Fruit fly (Drosophila melanogaster) whole organism, prepupa: ENCODE measurements around the gene RpS14a.
A peak's percentile ranks its signal among the peaks of the same experiment; 100 is the strongest.

Experiments used
- CG10631 ChIP-seq: fragments of 200-800 bp; sonication (Bioruptor generic); optimal IDR thresholded peaks from 2 replicates; lab custom pipeline; 2016; ENCODE audit warnings: missing biosample characterization, missing genetic modification characterization
- CG11762 ChIP-seq: fragments of 200-800 bp; sonication (Bioruptor generic); optimal IDR thresholded peaks from 3 replicates; lab custom pipeline; 2016; ENCODE audit warnings: missing biosample characterization, missing genetic modification characterization; ENCODE audit not compliant: insufficient read depth
- CG11902 ChIP-seq: fragments of 200-800 bp; sonication (Bioruptor generic); optimal IDR thresholded peaks from 3 replicates; lab custom pipeline; 2016; ENCODE audit warnings: missing biosample characterization, missing genetic modification characterization
- CG15336 ChIP-seq: fragments of 200-800 bp; sonication (Bioruptor generic); IDR thresholded peaks from 2 replicates; pipeline ENCODE4 v1.3.6; 2022; ENCODE audit warnings: missing biosample characterization, missing genetic modification characterization
- CG1621 ChIP-seq: fragments of 200-800 bp; sonication (Bioruptor generic); optimal IDR thresholded peaks from 3 replicates; lab custom pipeline; 2018; ENCODE audit warnings: missing biosample characterization, mild to moderate bottlenecking, missing genetic modification characterization
- CG3032 ChIP-seq: fragments of 200-800 bp; optimal IDR thresholded peaks from 2 replicates; lab custom pipeline; 2019; ENCODE audit warnings: missing biosample characterization, mild to moderate bottlenecking, missing genetic modification characterization, moderate library complexity
- CG31627 ChIP-seq: fragments of 200-800 bp; sonication (Bioruptor generic); optimal IDR thresholded peaks from 3 replicates; lab custom pipeline; 2016; ENCODE audit warnings: missing biosample characterization, missing genetic modification characterization
- CG32006 ChIP-seq: fragments of 200-800 bp; sonication (Bioruptor generic); optimal IDR thresholded peaks from 3 replicates; lab custom pipeline; 2017; ENCODE audit warnings: missing biosample characterization, mild to moderate bottlenecking, missing genetic modification characterization
- CG34406 ChIP-seq: fragments of 200-800 bp; sonication (Bioruptor generic); optimal IDR thresholded peaks from 3 replicates; lab custom pipeline; 2016; ENCODE audit warnings: missing biosample characterization, missing genetic modification characterization
- CG3919 ChIP-seq: fragments of 200-800 bp; sonication (Bioruptor generic); optimal IDR thresholded peaks from 3 replicates; lab custom pipeline; 2016; ENCODE audit warnings: missing biosample characterization, missing genetic modification characterization
- CG4318 ChIP-seq: fragments of 200-800 bp; sonication (Bioruptor generic); optimal IDR thresholded peaks from 3 replicates; lab custom pipeline; 2017; ENCODE audit warnings: missing biosample characterization, mild to moderate bottlenecking, missing genetic modification characterization
- CG6163 ChIP-seq: fragments of 200-800 bp; sonication (Bioruptor generic); IDR thresholded peaks from 3 replicates; pipeline ENCODE4 v1.3.6; 2022; ENCODE audit warnings: missing biosample characterization, missing genetic modification characterization
- CG6276 ChIP-seq: fragments of 200-800 bp; sonication (Bioruptor generic); optimal IDR thresholded peaks from 2 replicates; lab custom pipeline; 2017; ENCODE audit warnings: missing biosample characterization, mild to moderate bottlenecking, missing genetic modification characterization
- CG6792 ChIP-seq: fragments of 200-800 bp; sonication (Bioruptor generic); optimal IDR thresholded peaks from 3 replicates; lab custom pipeline; 2016; ENCODE audit warnings: missing biosample characterization, missing genetic modification characterization
- CG6808 ChIP-seq: fragments of 200-800 bp; sonication (Bioruptor generic); optimal IDR thresholded peaks from 3 replicates; lab custom pipeline; 2017; ENCODE audit warnings: missing biosample characterization, missing genetic modification characterization, mild to moderate bottlenecking, moderate library complexity, missing genetic modification reagents
- CG6854 ChIP-seq: fragments of 200-800 bp; sonication (Bioruptor generic); optimal IDR thresholded peaks from 2 replicates; lab custom pipeline; 2017; ENCODE audit warnings: missing biosample characterization, mild to moderate bottlenecking, missing genetic modification characterization
- CG8119 ChIP-seq: fragments of 200-800 bp; sonication (Bioruptor generic); IDR thresholded peaks from 3 replicates; pipeline ENCODE4 v1.3.6; 2022; ENCODE audit warnings: missing biosample characterization, missing genetic modification characterization
- CG8632 ChIP-seq: fragments of 200-800 bp; sonication (Bioruptor generic); optimal IDR thresholded peaks from 3 replicates; lab custom pipeline; 2016; ENCODE audit warnings: missing biosample characterization, missing genetic modification characterization
- CG9139 ChIP-seq: fragments of 200-800 bp; sonication (Bioruptor generic); optimal IDR thresholded peaks from 3 replicates; lab custom pipeline; 2017; ENCODE audit warnings: missing biosample characterization, mild to moderate bottlenecking, missing genetic modification characterization
- Eip78C ChIP-seq: fragments of 200-800 bp; sonication (Bioruptor generic); peaks from one replicate; lab custom pipeline; 2016; ENCODE audit warnings: missing biosample characterization, missing genetic modification characterization
- Eip93F ChIP-seq: fragments of 200-800 bp; sonication (Bioruptor generic); optimal IDR thresholded peaks from 2 replicates; lab custom pipeline; 2016; ENCODE audit warnings: missing biosample characterization, mild to moderate bottlenecking, missing genetic modification characterization
- Ets21C ChIP-seq: fragments of 200-800 bp; sonication (Bioruptor generic); optimal IDR thresholded peaks from 3 replicates; lab custom pipeline; 2016; ENCODE audit warnings: missing biosample characterization, missing genetic modification characterization
- Gug ChIP-seq: fragments of 200-800 bp; sonication (Bioruptor generic); IDR thresholded peaks from 2 replicates; pipeline ENCODE4 v1.3.6; 2022; ENCODE audit warnings: missing biosample characterization, missing genetic modification characterization
- Hr4 ChIP-seq: fragments of 200-800 bp; sonication (Bioruptor generic); optimal IDR thresholded peaks from 3 replicates; lab custom pipeline; 2016; ENCODE audit warnings: missing biosample characterization, missing genetic modification characterization
- OdsH ChIP-seq: fragments of 200-800 bp; sonication (Bioruptor generic); optimal IDR thresholded peaks from 3 replicates; lab custom pipeline; 2016; ENCODE audit warnings: missing biosample characterization, missing genetic modification characterization
- Smox ChIP-seq: fragments of 200-800 bp; sonication (Bioruptor generic); optimal IDR thresholded peaks from 3 replicates; lab custom pipeline; 2016; ENCODE audit warnings: missing biosample characterization, missing genetic modification characterization
- Sox102F ChIP-seq: fragments of 200-800 bp; sonication (Bioruptor generic); optimal IDR thresholded peaks from 2 replicates; lab custom pipeline; 2016; ENCODE audit warnings: missing biosample characterization, mild to moderate bottlenecking, missing genetic modification characterization
- Sox14 ChIP-seq: fragments of 200-800 bp; sonication (Bioruptor generic); optimal IDR thresholded peaks from 3 replicates; lab custom pipeline; 2016; ENCODE audit warnings: missing biosample characterization, missing genetic modification characterization
- acj6 ChIP-seq: fragments of 200-800 bp; sonication (Bioruptor generic); optimal IDR thresholded peaks from 3 replicates; lab custom pipeline; 2016; ENCODE audit warnings: missing biosample characterization, missing genetic modification characterization
- cyc ChIP-seq: fragments of 200-800 bp; sonication (Bioruptor generic); optimal IDR thresholded peaks from 3 replicates; lab custom pipeline; 2016; ENCODE audit warnings: missing biosample characterization, missing genetic modification characterization
- dac ChIP-seq: fragments of 200-800 bp; sonication (Bioruptor generic); optimal IDR thresholded peaks from 2 replicates; lab custom pipeline; 2017; ENCODE audit warnings: missing biosample characterization, mild to moderate bottlenecking, missing genetic modification characterization
- dsx ChIP-seq: fragments of 200-800 bp; optimal IDR thresholded peaks from 3 replicates; lab custom pipeline; 2019; ENCODE audit warnings: missing biosample characterization, mild to moderate bottlenecking, missing genetic modification characterization, moderate library complexity; ENCODE audit not compliant: poor library complexity, severe bottlenecking
- esn ChIP-seq: fragments of 200-800 bp; sonication (Bioruptor generic); optimal IDR thresholded peaks from 2 replicates; lab custom pipeline; 2016; ENCODE audit warnings: missing biosample characterization, mild to moderate bottlenecking, missing genetic modification characterization, moderate library complexity
- fd85E ChIP-seq: fragments of 200-800 bp; sonication (Bioruptor generic); optimal IDR thresholded peaks from 3 replicates; lab custom pipeline; 2016; ENCODE audit warnings: missing biosample characterization, missing genetic modification characterization
- fkh ChIP-seq: fragments of 200-800 bp; sonication (Bioruptor generic); optimal IDR thresholded peaks from 3 replicates; lab custom pipeline; 2017; ENCODE audit warnings: missing biosample characterization, mild to moderate bottlenecking, missing genetic modification characterization, moderate library complexity
- lz ChIP-seq: fragments of 200-800 bp; sonication (Bioruptor generic); optimal IDR thresholded peaks from 3 replicates; lab custom pipeline; 2016; ENCODE audit warnings: missing biosample characterization, missing genetic modification characterization
- net ChIP-seq: fragments of 200-800 bp; sonication (Bioruptor generic); optimal IDR thresholded peaks from 3 replicates; lab custom pipeline; 2016; ENCODE audit warnings: missing biosample characterization, missing genetic modification characterization
- pdm3 ChIP-seq: fragments of 200-800 bp; sonication (Bioruptor generic); optimal IDR thresholded peaks from 3 replicates; lab custom pipeline; 2016; ENCODE audit warnings: missing biosample characterization, missing genetic modification characterization
- salr ChIP-seq, 2 experiments: fragments of 200-800 bp; sonication (Bioruptor generic); optimal IDR thresholded peaks; 3 replicates each; lab custom pipeline; 2016 to 2018; ENCODE audit warnings: missing biosample characterization in 2 of 2, missing genetic modification characterization in 2 of 2, mild to moderate bottlenecking in 1 of 2
- spab ChIP-seq: fragments of 200-800 bp; sonication (Bioruptor generic); optimal IDR thresholded peaks from 2 replicates; lab custom pipeline; 2017; ENCODE audit warnings: missing biosample characterization, mild to moderate bottlenecking, missing genetic modification characterization, missing genetic modification reagents
- ss ChIP-seq, 2 experiments: fragments of 200-800 bp; sonication (Bioruptor generic); optimal IDR thresholded peaks; 2 replicates in 1 of 2; 3 replicates in 1 of 2; lab custom pipeline; 2017 to 2018; ENCODE audit warnings: mild to moderate bottlenecking in 2 of 2, missing biosample characterization in 2 of 2, missing genetic modification characterization in 2 of 2, moderate library complexity in 1 of 2
- svp ChIP-seq: fragments of 200-800 bp; sonication (Bioruptor generic); peaks from one replicate; lab custom pipeline; 2016; ENCODE audit warnings: missing biosample characterization, missing genetic modification characterization
- topi ChIP-seq: fragments of 200-800 bp; sonication (Bioruptor generic); optimal IDR thresholded peaks from 3 replicates; lab custom pipeline; 2016; ENCODE audit warnings: missing biosample characterization, missing genetic modification characterization

Gene RpS14a

dm6 chrX:7934679-7935078 is 1.1 kb downstream of the RpS14a start, which contains the start of gene RpS14b (continued):
- TF ChIP-seq fd85E (GFP tag; lab: Kevin White, UChicago) (peak; percentile 11), topi (peak; percentile 71), dac (GFP tag; lab: Kevin White, UChicago) (peak; percentile 43), CG6854 (peak; percentile 71), CG34406 (peak; percentile 63), CG6808 (peak; percentile 62), net (GFP tag; lab: Kevin White, UChicago) (peak; percentile 67), CG4318 (GFP tag; lab: Kevin White, UChicago) (no peak), CG31627 (GFP tag; lab: Kevin White, UChicago) (peak; percentile 59), CG6276 (GFP tag; lab: Kevin White, UChicago) (no peak), pdm3 (GFP tag; lab: Kevin White, UChicago) (peak; percentile 54), salr (GFP tag; optimal IDR thresholded peaks at IDR 0.05; lab: Kevin White, UChicago) (peak; percentile 4 to 57), CG32006 (GFP tag; lab: Kevin White, UChicago) (peak; percentile 36), CG9139 (GFP tag; lab: Kevin White, UChicago) (peak; percentile 62), Gug (GFP tag; lab: Robert Waterston, UW) (no peak; the same call in 1 of the 2 replicates), CG10631 (peak; percentile 44), fkh (GFP tag; lab: Kevin White, UChicago) (peak; percentile 60), spab (GFP tag; lab: Kevin White, UChicago) (peak; percentile 7), lz (GFP tag; lab: Kevin White, UChicago) (peak; percentile 74), Eip93F (GFP tag; lab: Kevin White, UChicago) (no peak), esn (GFP tag; lab: Kevin White, UChicago) (peak; percentile 77), Smox (GFP tag; lab: Kevin White, UChicago) (peak; percentile 55), cyc (peak; percentile 66), CG8119 (GFP tag; lab: Robert Waterston, UW) (no peak; the same call in 2 of the 3 replicates), Sox102F (GFP tag; lab: Kevin White, UChicago) (peak; percentile 58), dsx (GFP tag; lab: Kevin White, UChicago) (peak; percentile 8), CG3032 (tag; lab: Kevin White, UChicago) (peak; percentile 46), CG8632 (GFP tag; lab: Kevin White, UChicago) (peak; percentile 57), CG15336 (GFP tag; lab: Robert Waterston, UW) (peak; percentile 29; the same call in 1 of the 2 replicates), OdsH (GFP tag; lab: Kevin White, UChicago) (peak; percentile 56), CG6792 (GFP tag; lab: Kevin White, UChicago) (peak; percentile 54), CG1621 (tag; lab: Kevin White, UChicago) (peak; percentile 54), Ets21C (no peak), CG11902 (GFP tag; lab: Kevin White, UChicago) (peak; percentile 30), CG11762 (GFP tag; lab: Kevin White, UChicago) (no peak)

- peak; percentile 50 for TF ChIP-seq Eip78C
- peak; percentile 10 for TF ChIP-seq CG6808
- TF ChIP-seq CG31627 (GFP tag; lab: Kevin White, UChicago) = peak; percentile 1
- TF ChIP-seq Sox14 (GFP tag; lab: Kevin White, UChicago) = peak; percentile 36
- TF ChIP-seq ss (GFP tag; optimal IDR thresholded peaks at IDR 0.05; lab: Kevin White, UChicago) = peak; percentile 28 to 47
- peak; percentile 76 for TF ChIP-seq svp (GFP tag; lab: Kevin White, UChicago)
- TF ChIP-seq fkh (GFP tag; lab: Kevin White, UChicago) = peak; percentile 25
- peak; percentile 5 for TF ChIP-seq esn (GFP tag; lab: Kevin White, UChicago)
- TF ChIP-seq CG10631 = no peak
- TF ChIP-seq acj6 (GFP tag; lab: Kevin White, UChicago) = no peak
- TF ChIP-seq Hr4 = no peak
- TF ChIP-seq CG11902 (GFP tag; lab: Kevin White, UChicago) = no peak
- TF ChIP-seq CG3919 = peak; percentile 8
- TF ChIP-seq CG6163 = 0 out of 3 replicates have a peak, but pooled peaks have one; percentile 23
- no peak for TF ChIP-seq CG3032 (tag; lab: Kevin White, UChicago)
Measured at dm6 chrX:7935798-7936572, 2.4 kb downstream of the RpS14a start, which contains the start of gene Ubr3. Gene Ubr3 (plus strand): TSS chrX:7935896.
